Fruit fly (Drosophila melanogaster) whole organism, prepupa: ENCODE measurements around the gene nompC.

ENCODE experiments used
- Blimp-1 ChIP-seq: fragments of 200-800 bp; sonication (Bioruptor generic); optimal IDR thresholded peaks from 3 replicates; lab custom pipeline; 2017; ENCODE audit warnings: missing biosample characterization, missing genetic modification characterization, mild to moderate bottlenecking, moderate library complexity, missing genetic modification reagents
- CG10631 ChIP-seq: fragments of 200-800 bp; sonication (Bioruptor generic); optimal IDR thresholded peaks from 2 replicates; lab custom pipeline; 2016; ENCODE audit warnings: missing biosample characterization, missing genetic modification characterization
- CG10669 ChIP-seq: fragments of 200-800 bp; sonication (Bioruptor generic); optimal IDR thresholded peaks from 3 replicates; lab custom pipeline; 2018; ENCODE audit warnings: missing biosample characterization, mild to moderate bottlenecking, missing genetic modification characterization, moderate library complexity
- CG11294 ChIP-seq: fragments of 200-800 bp; sonication (Bioruptor generic); IDR thresholded peaks from 2 replicates; pipeline ENCODE4 v1.3.6; 2022; ENCODE audit warnings: missing biosample characterization, missing genetic modification characterization
- CG11762 ChIP-seq: fragments of 200-800 bp; sonication (Bioruptor generic); optimal IDR thresholded peaks from 3 replicates; lab custom pipeline; 2016; ENCODE audit warnings: missing biosample characterization, missing genetic modification characterization; ENCODE audit not compliant: insufficient read depth
- CG15336 ChIP-seq: fragments of 200-800 bp; sonication (Bioruptor generic); IDR thresholded peaks from 2 replicates; pipeline ENCODE4 v1.3.6; 2022; ENCODE audit warnings: missing biosample characterization, missing genetic modification characterization
- CG1621 ChIP-seq: fragments of 200-800 bp; sonication (Bioruptor generic); optimal IDR thresholded peaks from 3 replicates; lab custom pipeline; 2018; ENCODE audit warnings: missing biosample characterization, mild to moderate bottlenecking, missing genetic modification characterization
- CG16779 ChIP-seq: fragments of 200-800 bp; sonication (Bioruptor generic); optimal IDR thresholded peaks from 3 replicates; lab custom pipeline; 2017; ENCODE audit warnings: missing biosample characterization, mild to moderate bottlenecking, missing genetic modification characterization
- CG3032 ChIP-seq: fragments of 200-800 bp; optimal IDR thresholded peaks from 2 replicates; lab custom pipeline; 2019; ENCODE audit warnings: missing biosample characterization, mild to moderate bottlenecking, missing genetic modification characterization, moderate library complexity
- CG31627 ChIP-seq: fragments of 200-800 bp; sonication (Bioruptor generic); optimal IDR thresholded peaks from 3 replicates; lab custom pipeline; 2016; ENCODE audit warnings: missing biosample characterization, missing genetic modification characterization
- CG32006 ChIP-seq: fragments of 200-800 bp; sonication (Bioruptor generic); optimal IDR thresholded peaks from 3 replicates; lab custom pipeline; 2017; ENCODE audit warnings: missing biosample characterization, mild to moderate bottlenecking, missing genetic modification characterization
- CG34406 ChIP-seq: fragments of 200-800 bp; sonication (Bioruptor generic); optimal IDR thresholded peaks from 3 replicates; lab custom pipeline; 2016; ENCODE audit warnings: missing biosample characterization, missing genetic modification characterization
- CG3919 ChIP-seq: fragments of 200-800 bp; sonication (Bioruptor generic); optimal IDR thresholded peaks from 3 replicates; lab custom pipeline; 2016; ENCODE audit warnings: missing biosample characterization, missing genetic modification characterization
- CG4318 ChIP-seq: fragments of 200-800 bp; sonication (Bioruptor generic); optimal IDR thresholded peaks from 3 replicates; lab custom pipeline; 2017; ENCODE audit warnings: missing biosample characterization, mild to moderate bottlenecking, missing genetic modification characterization
- CG6163 ChIP-seq: fragments of 200-800 bp; sonication (Bioruptor generic); IDR thresholded peaks from 3 replicates; pipeline ENCODE4 v1.3.6; 2022; ENCODE audit warnings: missing biosample characterization, missing genetic modification characterization
- CG6276 ChIP-seq: fragments of 200-800 bp; sonication (Bioruptor generic); optimal IDR thresholded peaks from 2 replicates; lab custom pipeline; 2017; ENCODE audit warnings: missing biosample characterization, mild to moderate bottlenecking, missing genetic modification characterization
- CG6792 ChIP-seq: fragments of 200-800 bp; sonication (Bioruptor generic); optimal IDR thresholded peaks from 3 replicates; lab custom pipeline; 2016; ENCODE audit warnings: missing biosample characterization, missing genetic modification characterization
- CG6808 ChIP-seq: fragments of 200-800 bp; sonication (Bioruptor generic); optimal IDR thresholded peaks from 3 replicates; lab custom pipeline; 2017; ENCODE audit warnings: missing biosample characterization, missing genetic modification characterization, mild to moderate bottlenecking, moderate library complexity, missing genetic modification reagents
- CG6854 ChIP-seq: fragments of 200-800 bp; sonication (Bioruptor generic); optimal IDR thresholded peaks from 2 replicates; lab custom pipeline; 2017; ENCODE audit warnings: missing biosample characterization, mild to moderate bottlenecking, missing genetic modification characterization
- CG8119 ChIP-seq: fragments of 200-800 bp; sonication (Bioruptor generic); IDR thresholded peaks from 3 replicates; pipeline ENCODE4 v1.3.6; 2022; ENCODE audit warnings: missing biosample characterization, missing genetic modification characterization
- CG8632 ChIP-seq: fragments of 200-800 bp; sonication (Bioruptor generic); optimal IDR thresholded peaks from 3 replicates; lab custom pipeline; 2016; ENCODE audit warnings: missing biosample characterization, missing genetic modification characterization
- Eip75B ChIP-seq: fragments of 200-800 bp; sonication (Bioruptor generic); optimal IDR thresholded peaks from 3 replicates; lab custom pipeline; 2016; ENCODE audit warnings: missing biosample characterization, missing genetic modification characterization
- Eip78C ChIP-seq: fragments of 200-800 bp; sonication (Bioruptor generic); peaks from one replicate; lab custom pipeline; 2016; ENCODE audit warnings: missing biosample characterization, missing genetic modification characterization
- Eip93F ChIP-seq: fragments of 200-800 bp; sonication (Bioruptor generic); optimal IDR thresholded peaks from 2 replicates; lab custom pipeline; 2016; ENCODE audit warnings: missing biosample characterization, mild to moderate bottlenecking, missing genetic modification characterization
- Ets21C ChIP-seq: fragments of 200-800 bp; sonication (Bioruptor generic); optimal IDR thresholded peaks from 3 replicates; lab custom pipeline; 2016; ENCODE audit warnings: missing biosample characterization, missing genetic modification characterization
- Gug ChIP-seq: fragments of 200-800 bp; sonication (Bioruptor generic); IDR thresholded peaks from 2 replicates; pipeline ENCODE4 v1.3.6; 2022; ENCODE audit warnings: missing biosample characterization, missing genetic modification characterization
- Hr38 ChIP-seq: sonication (Bioruptor generic); optimal IDR thresholded peaks from 2 replicates; lab custom pipeline; 2016; ENCODE audit warnings: missing biosample characterization, missing genetic modification characterization
- Hr39 ChIP-seq: fragments of 200-800 bp; sonication (Bioruptor generic); optimal IDR thresholded peaks from 2 replicates; lab custom pipeline; 2016; ENCODE audit warnings: missing biosample characterization, missing genetic modification characterization
- Hr4 ChIP-seq: fragments of 200-800 bp; sonication (Bioruptor generic); optimal IDR thresholded peaks from 3 replicates; lab custom pipeline; 2016; ENCODE audit warnings: missing biosample characterization, missing genetic modification characterization
- Lpt ChIP-seq: fragments of 200-800 bp; sonication (Bioruptor generic); optimal IDR thresholded peaks from 3 replicates; lab custom pipeline; 2016; ENCODE audit warnings: missing biosample characterization, missing genetic modification characterization
- Sox102F ChIP-seq: fragments of 200-800 bp; sonication (Bioruptor generic); optimal IDR thresholded peaks from 2 replicates; lab custom pipeline; 2016; ENCODE audit warnings: missing biosample characterization, mild to moderate bottlenecking, missing genetic modification characterization
- Sox14 ChIP-seq: fragments of 200-800 bp; sonication (Bioruptor generic); optimal IDR thresholded peaks from 3 replicates; lab custom pipeline; 2016; ENCODE audit warnings: missing biosample characterization, missing genetic modification characterization
- Sox15 ChIP-seq: fragments of 200-800 bp; sonication (Bioruptor generic); optimal IDR thresholded peaks from 3 replicates; lab custom pipeline; 2016; ENCODE audit warnings: missing biosample characterization, missing genetic modification characterization
- achi ChIP-seq: fragments of 200-800 bp; sonication (Bioruptor generic); optimal IDR thresholded peaks from 3 replicates; lab custom pipeline; 2016; ENCODE audit warnings: missing biosample characterization, missing genetic modification characterization
- acj6 ChIP-seq: fragments of 200-800 bp; sonication (Bioruptor generic); optimal IDR thresholded peaks from 3 replicates; lab custom pipeline; 2016; ENCODE audit warnings: missing biosample characterization, missing genetic modification characterization
- dsx ChIP-seq: fragments of 200-800 bp; optimal IDR thresholded peaks from 3 replicates; lab custom pipeline; 2019; ENCODE audit warnings: missing biosample characterization, mild to moderate bottlenecking, missing genetic modification characterization, moderate library complexity; ENCODE audit not compliant: poor library complexity, severe bottlenecking
- eg ChIP-seq: fragments of 200-800 bp; sonication (Bioruptor generic); IDR thresholded peaks from 3 replicates; pipeline ENCODE4 v1.3.6; 2022; ENCODE audit warnings: missing biosample characterization, missing genetic modification characterization
- esn ChIP-seq: fragments of 200-800 bp; sonication (Bioruptor generic); optimal IDR thresholded peaks from 2 replicates; lab custom pipeline; 2016; ENCODE audit warnings: missing biosample characterization, mild to moderate bottlenecking, missing genetic modification characterization, moderate library complexity
- fd59A ChIP-seq: fragments of 200-800 bp; sonication (Bioruptor generic); optimal IDR thresholded peaks from 2 replicates; lab custom pipeline; 2017; ENCODE audit warnings: missing biosample characterization, mild to moderate bottlenecking, missing genetic modification characterization, missing genetic modification reagents
- fd85E ChIP-seq: fragments of 200-800 bp; sonication (Bioruptor generic); optimal IDR thresholded peaks from 3 replicates; lab custom pipeline; 2016; ENCODE audit warnings: missing biosample characterization, missing genetic modification characterization
- fkh ChIP-seq: fragments of 200-800 bp; sonication (Bioruptor generic); optimal IDR thresholded peaks from 3 replicates; lab custom pipeline; 2017; ENCODE audit warnings: missing biosample characterization, mild to moderate bottlenecking, missing genetic modification characterization, moderate library complexity
- lz ChIP-seq: fragments of 200-800 bp; sonication (Bioruptor generic); optimal IDR thresholded peaks from 3 replicates; lab custom pipeline; 2016; ENCODE audit warnings: missing biosample characterization, missing genetic modification characterization
- net ChIP-seq: fragments of 200-800 bp; sonication (Bioruptor generic); optimal IDR thresholded peaks from 3 replicates; lab custom pipeline; 2016; ENCODE audit warnings: missing biosample characterization, missing genetic modification characterization
- pdm3 ChIP-seq: fragments of 200-800 bp; sonication (Bioruptor generic); optimal IDR thresholded peaks from 3 replicates; lab custom pipeline; 2016; ENCODE audit warnings: missing biosample characterization, missing genetic modification characterization
- spab ChIP-seq: fragments of 200-800 bp; sonication (Bioruptor generic); optimal IDR thresholded peaks from 2 replicates; lab custom pipeline; 2017; ENCODE audit warnings: missing biosample characterization, mild to moderate bottlenecking, missing genetic modification characterization, missing genetic modification reagents
- ss ChIP-seq, 2 experiments: fragments of 200-800 bp; sonication (Bioruptor generic); optimal IDR thresholded peaks; 2 replicates in 1 of 2; 3 replicates in 1 of 2; lab custom pipeline; 2017 to 2018; ENCODE audit warnings: mild to moderate bottlenecking in 2 of 2, missing biosample characterization in 2 of 2, missing genetic modification characterization in 2 of 2, moderate library complexity in 1 of 2
- svp ChIP-seq: fragments of 200-800 bp; sonication (Bioruptor generic); peaks from one replicate; lab custom pipeline; 2016; ENCODE audit warnings: missing biosample characterization, missing genetic modification characterization
- topi ChIP-seq: fragments of 200-800 bp; sonication (Bioruptor generic); optimal IDR thresholded peaks from 3 replicates; lab custom pipeline; 2016; ENCODE audit warnings: missing biosample characterization, missing genetic modification characterization
- vri ChIP-seq: fragments of 200-800 bp; sonication (Bioruptor generic); optimal IDR thresholded peaks from 3 replicates; lab custom pipeline; 2016; ENCODE audit warnings: missing biosample characterization, mild to moderate bottlenecking, missing genetic modification characterization

nompC gene

DNA sequence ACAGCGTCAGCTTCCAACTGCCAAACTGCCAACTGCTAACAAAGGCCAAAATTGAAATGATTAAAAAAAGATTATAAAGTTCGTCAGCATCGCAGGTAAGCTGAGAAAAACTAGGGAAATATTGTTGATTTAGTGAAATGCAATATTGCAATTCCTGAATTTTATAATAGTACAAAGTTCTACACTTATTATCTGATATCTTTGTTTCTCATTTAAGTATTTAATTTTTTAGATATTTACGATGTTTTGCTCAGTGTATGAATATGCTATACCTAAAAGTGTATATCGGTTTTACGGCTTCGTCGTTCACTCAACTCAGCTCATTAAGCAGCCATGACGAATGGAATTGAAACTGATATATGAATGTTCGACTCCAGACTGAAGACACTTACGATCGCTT lies 47.3 kb downstream of the nompC start (continued):
- TF ChIP-seq net (no peak), Eip78C (GFP tag; lab: Kevin White, UChicago) (peak; percentile 60), CG6792 (GFP tag; lab: Kevin White, UChicago) (peak; percentile 42), CG6854 (GFP tag; lab: Kevin White, UChicago) (no peak), CG10631 (GFP tag; lab: Kevin White, UChicago) (peak; percentile 16), CG8119 (no peak), spab (GFP tag; lab: Kevin White, UChicago) (no peak), Eip93F (GFP tag; lab: Kevin White, UChicago) (no peak), CG34406 (peak; percentile 37), Sox14 (peak; percentile 35), achi (GFP tag; lab: Kevin White, UChicago) (peak; percentile 4), CG32006 (GFP tag; lab: Kevin White, UChicago) (no peak), CG6276 (GFP tag; lab: Kevin White, UChicago) (no peak), CG4318 (GFP tag; lab: Kevin White, UChicago) (no peak), CG11294 (GFP tag; lab: Robert Waterston, UW) (no peak)
- TF ChIP-seq, all 60 proteins: peak for 28

DNA sequence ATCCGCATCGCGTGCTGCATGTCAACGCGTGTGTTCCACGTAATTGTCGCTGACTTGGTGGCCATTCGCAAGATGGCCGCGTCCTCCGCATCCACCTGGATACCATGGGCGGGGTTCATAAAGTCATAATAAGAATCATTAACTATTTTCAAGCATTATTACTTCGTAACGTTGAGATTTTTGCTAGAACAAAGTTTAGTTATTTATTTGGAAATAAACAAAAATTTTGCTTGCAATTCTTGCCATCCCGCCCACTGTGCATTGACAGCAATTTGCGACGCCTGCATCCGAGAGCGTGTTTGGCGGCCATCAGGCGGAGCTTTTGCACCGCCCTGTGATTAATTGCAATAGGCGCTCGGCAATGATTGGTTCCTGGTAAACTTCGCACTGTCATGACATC lies 52.4 kb downstream of the nompC start:
- TF ChIP-seq Ets21C (GFP tag; lab: Kevin White, UChicago), result no peak
- no peak for TF ChIP-seq Blimp-1
- TF ChIP-seq Lpt (GFP tag; lab: Kevin White, UChicago), result no peak
- TF ChIP-seq CG6808, result peak; percentile 11
- TF ChIP-seq achi (GFP tag; lab: Kevin White, UChicago), result peak; percentile 48
- no peak for TF ChIP-seq CG8632 (GFP tag; lab: Kevin White, UChicago)
- TF ChIP-seq Hr39 (GFP tag; lab: Kevin White, UChicago), result peak; percentile 19
- peak; percentile 37 for TF ChIP-seq acj6 (GFP tag; lab: Kevin White, UChicago)
- TF ChIP-seq fkh (GFP tag; lab: Kevin White, UChicago), result no peak
- no peak for TF ChIP-seq Gug
- TF ChIP-seq CG1621 (tag; lab: Kevin White, UChicago), result no peak
- TF ChIP-seq Sox14, result peak; percentile 27
- TF ChIP-seq CG3032, result peak; percentile 43
- TF ChIP-seq dsx, result peak; percentile 4
- peak; percentile 48 for TF ChIP-seq pdm3 (GFP tag; lab: Kevin White, UChicago)
- peak; percentile 25 for TF ChIP-seq esn (GFP tag; lab: Kevin White, UChicago)
- peak; percentile 27 for TF ChIP-seq fd59A (GFP tag; lab: Kevin White, UChicago)
- peak; percentile 21 for TF ChIP-seq CG6792 (GFP tag; lab: Kevin White, UChicago)
- no peak for TF ChIP-seq CG11762 (GFP tag; lab: Kevin White, UChicago)
- peak; percentile 77 for TF ChIP-seq Eip78C (GFP tag; lab: Kevin White, UChicago)
- TF ChIP-seq Sox15 (GFP tag; lab: Kevin White, UChicago), result no peak
- peak; percentile 33 for TF ChIP-seq CG3919
- TF ChIP-seq Sox102F (GFP tag; lab: Kevin White, UChicago), result peak; percentile 31
- TF ChIP-seq svp (GFP tag; lab: Kevin White, UChicago), result peak; percentile 72
- peak; percentile 32 for TF ChIP-seq CG10631 (GFP tag; lab: Kevin White, UChicago)
- no peak for TF ChIP-seq lz (GFP tag; lab: Kevin White, UChicago)
- TF ChIP-seq topi (GFP tag; lab: Kevin White, UChicago), result peak; percentile 17
- no peak for TF ChIP-seq CG11294 (GFP tag; lab: Robert Waterston, UW)
- TF ChIP-seq Eip75B, result peak; percentile 35
- no peak for TF ChIP-seq vri (GFP tag; lab: Kevin White, UChicago)
- peak; percentile 38 for TF ChIP-seq Hr4 (GFP tag; lab: Kevin White, UChicago)
- peak; percentile 76 for TF ChIP-seq CG6163
- no peak for TF ChIP-seq CG16779 (tag; lab: Kevin White, UChicago)
- TF ChIP-seq eg, result peak; percentile 47; the same call in 1 of the 3 replicates
- peak; percentile 3 to 80 for TF ChIP-seq ss (GFP tag; optimal IDR thresholded peaks at IDR 0.05; lab: Kevin White, UChicago)
- no peak for TF ChIP-seq CG6854 (GFP tag; lab: Kevin White, UChicago)
- TF ChIP-seq fd85E (GFP tag; lab: Kevin White, UChicago), result no peak
- peak; percentile 70 for TF ChIP-seq CG8119
- TF ChIP-seq CG31627 (GFP tag; lab: Kevin White, UChicago), result no peak
- peak; percentile 34 for TF ChIP-seq CG10669 (GFP tag; lab: Kevin White, UChicago)
- TF ChIP-seq CG4318 (GFP tag; lab: Kevin White, UChicago), result no peak
- peak; percentile 6 for TF ChIP-seq CG34406
- TF ChIP-seq spab (GFP tag; lab: Kevin White, UChicago), result peak; percentile 16
- TF ChIP-seq CG15336 (GFP tag; lab: Robert Waterston, UW), result peak; percentile 67
- no peak for TF ChIP-seq Hr38 (GFP tag; lab: Kevin White, UChicago)
